Worm (Caenorhabditis elegans) whole organism, L4 larva: ENCODE results near the gene flp-27.

Source experiments
- aly-2 ChIP-seq: sonication (generic microtip); optimal IDR thresholded peaks from 2 replicates; lab custom pipeline; 2018; ENCODE audit warnings: missing biosample characterization, missing genetic modification characterization
- ctbp-1 ChIP-seq: fragments of 200-800 bp; sonication (Bioruptor generic); IDR thresholded peaks from 2 replicates; pipeline ENCODE4 v1.3.6; 2022; ENCODE audit warnings: missing genetic modification reagents, missing genetic modification characterization, missing compliant biosample characterization
- daf-12 ChIP-seq: fragments of 150-350 bp; optimal IDR thresholded peaks from 2 replicates; lab custom pipeline; 2014; ENCODE audit warnings: missing biosample characterization, missing genetic modification reagents, missing genetic modification characterization
- fkh-10 ChIP-seq: fragments of 150-350 bp; optimal IDR thresholded peaks from 2 replicates; lab custom pipeline; 2014; ENCODE audit warnings: missing biosample characterization, missing genetic modification reagents, missing genetic modification characterization
- lin-39 ChIP-seq: fragments of 150-350 bp; optimal IDR thresholded peaks from 2 replicates; lab custom pipeline; 2014; ENCODE audit warnings: missing biosample characterization, missing genetic modification reagents, missing genetic modification characterization
- mdt-29 ChIP-seq: fragments of 200-800 bp; sonication (Bioruptor generic); IDR thresholded peaks from 2 replicates; pipeline ENCODE4 v1.3.6; 2022; ENCODE audit warnings: missing genetic modification reagents, missing genetic modification characterization, missing compliant biosample characterization
- mxl-2 ChIP-seq: fragments of 200-800 bp; sonication (Bioruptor generic); conservative IDR thresholded peaks from 2 replicates; pipeline ENCODE4 v1.3.6; 2022; ENCODE audit warnings: missing genetic modification reagents, missing genetic modification characterization, missing compliant biosample characterization
- nhr-41 ChIP-seq: fragments of 200-800 bp; sonication (Bioruptor generic); IDR thresholded peaks from 2 replicates; pipeline ENCODE4 v1.3.6; 2022; ENCODE audit warnings: missing genetic modification reagents, missing genetic modification characterization, missing compliant biosample characterization
- skn-1 ChIP-seq: fragments of 150-350 bp; optimal IDR thresholded peaks from 2 replicates; lab custom pipeline; 2014; ENCODE audit warnings: missing biosample characterization, missing genetic modification characterization
- unc-62 ChIP-seq, 3 experiments: fragments of 150-350 bp in 1 of 3; sonication (generic microtip); optimal IDR thresholded peaks in 2 of 3; peaks in 1 of 3; 1 replicate in 1 of 3; 2 replicates in 2 of 3; lab custom pipeline; 2014 to 2017; ENCODE audit warnings: missing biosample characterization in 3 of 3, missing genetic modification characterization in 3 of 3, missing genetic modification reagents in 3 of 3, missing genotype in 1 of 3
- ztf-11 ChIP-seq: fragments of 150-350 bp; optimal IDR thresholded peaks from 2 replicates; lab custom pipeline; 2014; ENCODE audit warnings: missing biosample characterization, missing genetic modification characterization

The flp-27 gene

DNA sequence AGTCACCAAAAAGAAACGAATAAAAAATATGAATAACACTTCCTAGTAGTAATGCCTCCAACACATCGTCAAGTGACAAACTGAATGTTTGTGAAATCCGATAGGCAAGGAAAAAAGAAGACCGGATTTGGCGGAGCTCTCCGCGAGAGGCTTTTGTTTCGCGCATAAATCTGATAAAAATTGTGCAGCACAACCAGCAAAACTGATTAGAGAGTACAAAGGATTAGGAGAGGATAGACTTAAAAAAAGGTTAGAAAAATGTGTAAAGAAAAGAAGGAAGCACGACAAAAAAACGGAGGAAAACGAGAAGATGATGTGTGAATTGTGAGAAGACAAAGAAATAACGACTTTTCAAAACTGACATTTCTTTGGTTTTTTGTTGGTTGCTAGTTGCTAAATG, 46.9 kb downstream of the flp-27 start, which contains the start of gene rab-3:
rab-3 (minus strand) TSS at position 147 of the 400 bp plus-strand sequence.
- TF ChIP-seq ctbp-1 (0 out of 2 replicates have a peak, but pooled peaks have one; percentile 14), mdt-29 (GFP tag; lab: Robert Waterston, UW) (no peak), unc-62 (GFP tag; optimal IDR thresholded peaks at IDR 0.05 in 1 of 2; lab: Kevin White, UChicago) (peak in 1 of 2 experiments; percentile 35), unc-62 (tag; optimal IDR thresholded peaks at IDR 0.05; lab: Kevin White, UChicago) (no peak), fkh-10 (GFP tag; lab: Kevin White, UChicago) (peak; percentile 10)

DNA sequence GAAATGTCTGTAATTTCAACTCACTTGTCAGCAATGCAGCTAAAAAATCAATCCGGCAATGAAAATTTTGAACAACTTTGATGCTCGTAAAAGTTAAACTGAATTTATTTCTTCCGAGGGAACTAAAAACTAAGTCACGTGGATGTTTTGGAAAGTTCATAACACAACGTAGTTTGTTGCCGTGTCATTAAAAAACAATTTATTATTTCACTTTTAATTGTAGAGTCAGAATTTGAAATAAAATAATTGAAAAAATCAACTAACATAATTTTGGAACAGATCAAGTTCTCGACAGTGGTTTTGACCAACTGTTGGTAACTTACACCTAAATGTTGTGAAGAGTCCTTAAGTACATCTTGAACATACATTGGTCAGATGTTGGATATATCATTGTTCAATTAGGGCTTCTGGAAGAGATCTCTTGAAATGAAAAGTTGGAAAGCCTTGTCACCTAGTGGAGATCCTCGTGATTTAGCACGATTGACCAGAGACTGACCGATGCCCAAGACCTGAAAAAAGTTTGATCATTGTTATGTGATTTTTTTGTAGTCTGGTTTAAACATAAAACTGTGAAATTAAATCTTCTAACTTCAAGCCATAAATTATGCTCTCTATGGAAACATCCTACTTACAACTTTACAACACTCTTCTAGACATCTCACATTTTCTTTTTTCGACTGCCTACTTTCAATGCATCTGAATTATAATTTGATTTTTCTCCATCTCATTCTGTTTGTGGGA, 49.7 kb downstream of the flp-27 start, which contains the start of the genes C18A3.7 and C18A3.11:
C18A3.7 (minus strand) TSS at position 101 of the 741 bp plus-strand sequence.
C18A3.11 (plus strand) TSS at position 691 of the 741 bp plus-strand sequence.
- TF ChIP-seq lin-39 (no peak), ztf-11 (tag; lab: Kevin White, UChicago) (no peak), mxl-2 (GFP tag; lab: Robert Waterston, UW) (no peak), nhr-41 (GFP tag; lab: Robert Waterston, UW) (no peak), skn-1 (tag; lab: Kevin White, UChicago) (no peak), daf-12 (tag; lab: Kevin White, UChicago) (no peak), aly-2 (tag; lab: Kevin White, UChicago) (no peak)
